Fruit fly (Drosophila melanogaster) whole organism: ENCODE results near the gene ND-B14.5AL.

Experiments
- pan ChIP-seq: fragments of >200 bp; optimal IDR thresholded peaks from 2 replicates; lab custom pipeline; 2017
- psq ChIP-seq: fragments of >200 bp; optimal IDR thresholded peaks from 2 replicates; lab custom pipeline; 2017

DNA sequence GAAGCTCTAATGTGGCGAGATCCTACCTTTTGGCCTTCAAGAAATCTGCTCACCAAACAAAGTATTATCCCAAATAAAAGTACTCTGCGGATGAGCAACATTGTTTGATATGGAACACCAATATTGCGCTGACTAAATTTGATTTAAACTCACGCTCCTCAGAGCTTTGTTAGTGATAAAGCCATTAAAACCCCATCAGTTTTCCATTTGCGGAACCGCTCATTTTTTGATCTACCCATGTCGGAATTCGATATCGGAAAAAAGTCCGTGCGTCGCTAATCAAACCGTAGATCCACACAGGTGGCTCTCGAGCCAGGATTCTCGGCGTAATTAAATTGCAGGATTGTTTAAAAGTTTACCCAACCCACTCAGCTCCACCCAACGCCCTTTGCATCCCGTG, 46.3 kb downstream of the ND-B14.5AL start, which contains the start of gene CG33772:
- no peak for TF ChIP-seq psq (lab: Kevin White, UChicago)
- TF ChIP-seq pan (lab: Kevin White, UChicago) = no peak
